Worm (Caenorhabditis elegans): ENCODE data around the gene ceh-100.

Gene ceh-100

ce11 chrII:12625673-12626072, 22.2 kb upstream of the ceh-100 start (continued):
- TF ChIP-seq F49E8.2 (tag; optimal IDR thresholded peaks at IDR 0.05; ENCODE audit: borderline replicate concordance) (no peak), zfp-2 (tag; optimal IDR thresholded peaks at IDR 0.05) (no peak), jun-1 (tag; optimal IDR thresholded peaks at IDR 0.05) (no peak), spr-1 (tag; optimal IDR thresholded peaks at IDR 0.05) (no peak), attf-4 (tag; optimal IDR thresholded peaks at IDR 0.05) (no peak), mdl-1 (tag; optimal IDR thresholded peaks at IDR 0.05) (peak; percentile 35 to 85), pha-4 (GFP tag; IDR thresholded peaks at IDR 0.05) (no peak), pha-4 (tag; optimal IDR thresholded peaks at IDR 0.05) (no peak), lsy-2 (tag; optimal IDR thresholded peaks at IDR 0.05) (no peak), ceh-44 (GFP tag; IDR thresholded peaks at IDR 0.05) (no peak), snpc-4 (tag; optimal IDR thresholded peaks at IDR 0.05) (no peak), Y75B8A.6 (GFP tag; IDR thresholded peaks at IDR 0.05) (no peak), Y5F2A.4 (GFP tag; optimal IDR thresholded peaks at IDR 0.05) (no peak), egl-43 (GFP tag; IDR thresholded peaks at IDR 0.05) (no peak), nhr-6 (tag; optimal IDR thresholded peaks at IDR 0.05) (no peak), lin-38 (GFP tag; IDR thresholded peaks at IDR 0.05) (no peak), mdt-29 (GFP tag; IDR thresholded peaks at IDR 0.05) (no peak), skn-1 (tag; optimal IDR thresholded peaks at IDR 0.05) (no peak), ceh-28 (tag; optimal IDR thresholded peaks at IDR 0.05) (no peak), ceh-32 (tag; optimal IDR thresholded peaks at IDR 0.05; ENCODE audit: poor library complexity) (no peak), dve-1 (tag; optimal IDR thresholded peaks at IDR 0.05; ENCODE audit: insufficient read depth) (no peak), snpc-1.2 (GFP tag; IDR thresholded peaks at IDR 0.05) (no peak), hlh-11 (tag; optimal IDR thresholded peaks at IDR 0.05) (peak; percentile 76), fkh-10 (GFP tag; optimal IDR thresholded peaks at IDR 0.05) (no peak), unc-62 (GFP tag; optimal IDR thresholded peaks at IDR 0.05 in 1 of 2) (peak in 1 of 2 experiments; percentile 97), unc-62 (tag; optimal IDR thresholded peaks at IDR 0.05) (no peak), nhr-111 (GFP tag; optimal IDR thresholded peaks at IDR 0.05) (no peak), Y48G9A.11 (GFP tag; IDR thresholded peaks at IDR 0.05) (no peak), set-16 (GFP tag; IDR thresholded peaks at IDR 0.05) (no peak), daf-8 (GFP tag; IDR thresholded peaks at IDR 0.05) (no peak), ctbp-1 (GFP tag; IDR thresholded peaks at IDR 0.05) (no peak), ceh-20 (GFP tag; IDR thresholded peaks at IDR 0.05) (0 out of 2 replicates have a peak, but pooled peaks have one; percentile 19), hlh-30 (tag; optimal IDR thresholded peaks at IDR 0.05; ENCODE audit: insufficient read depth) (peak; percentile 54), fos-1 (tag; optimal IDR thresholded peaks at IDR 0.05) (no peak), dmd-9 (GFP tag; IDR thresholded peaks at IDR 0.05) (no peak), zag-1 (tag; optimal IDR thresholded peaks at IDR 0.05) (no peak), nhr-11 (tag; optimal IDR thresholded peaks at IDR 0.05) (no peak), nhr-77 (tag; optimal IDR thresholded peaks at IDR 0.05) (no peak), T26A8.4 (GFP tag; IDR thresholded peaks at IDR 0.05) (no peak), mxl-2 (GFP tag; conservative IDR thresholded peaks at IDR 0.05) (no peak), saeg-2 (GFP tag; IDR thresholded peaks at IDR 0.05) (no peak), ztf-11 (tag; optimal IDR thresholded peaks at IDR 0.05) (no peak), mxl-3 (GFP tag; optimal IDR thresholded peaks at IDR 0.05) (peak; percentile 68), lin-39 (tag; optimal IDR thresholded peaks at IDR 0.05) (no peak), Y105C5A.15 (GFP tag; IDR thresholded peaks at IDR 0.05) (no peak), cey-2 (tag; optimal IDR thresholded peaks at IDR 0.05; ENCODE audit: borderline replicate concordance, insufficient read depth) (peak; percentile 79), nhr-48 (tag; optimal IDR thresholded peaks at IDR 0.05) (peak; percentile 70), nhr-41 (GFP tag; IDR thresholded peaks at IDR 0.05) (no peak), hif-1 (tag; optimal IDR thresholded peaks at IDR 0.05) (peak in 1 of 2 experiments; percentile 86)

All from whole organism, L4 larva.